Fruit fly (Drosophila melanogaster) whole organism, embryonic: ENCODE measurements around the gene CG8292.

Source experiments
- Ada2b ChIP-seq: fragments of 200-800 bp; sonication (Bioruptor generic); IDR thresholded peaks from 2 replicates; pipeline ENCODE4 v1.3.6; 2022; ENCODE audit warnings: missing biosample characterization, missing genetic modification characterization
- CG1024 ChIP-seq: fragments of 200-800 bp; sonication (Bioruptor generic); IDR thresholded peaks from 2 replicates; pipeline ENCODE4 v1.3.6; 2022; ENCODE audit warnings: missing biosample characterization, missing genetic modification characterization
- CG10979 ChIP-seq: fragments of 200-800 bp; sonication (Bioruptor generic); optimal IDR thresholded peaks from 2 replicates; lab custom pipeline; 2018; ENCODE audit warnings: missing biosample characterization, mild to moderate bottlenecking, missing genetic modification characterization, moderate library complexity
- CG11398 ChIP-seq: fragments of 200-800 bp; sonication (Bioruptor generic); optimal IDR thresholded peaks from 2 replicates; lab custom pipeline; 2016; ENCODE audit warnings: missing biosample characterization, missing genetic modification characterization
- CG12219 ChIP-seq: fragments of 200-800 bp; sonication (Bioruptor generic); optimal IDR thresholded peaks from 3 replicates; lab custom pipeline; 2018; ENCODE audit warnings: missing biosample characterization, mild to moderate bottlenecking, missing genetic modification characterization
- CG12391 ChIP-seq: fragments of 200-800 bp; sonication (Bioruptor generic); optimal IDR thresholded peaks from 3 replicates; lab custom pipeline; 2018; ENCODE audit warnings: missing biosample characterization, mild to moderate bottlenecking, missing genetic modification characterization, moderate library complexity
- CG1647 ChIP-seq: fragments of 200-800 bp; sonication (Bioruptor generic); optimal IDR thresholded peaks from 3 replicates; lab custom pipeline; 2016; ENCODE audit warnings: missing biosample characterization, missing genetic modification characterization
- CG16813 ChIP-seq: fragments of 200-800 bp; sonication (Bioruptor generic); IDR thresholded peaks from 3 replicates; pipeline ENCODE4 v1.3.6; 2022; ENCODE audit warnings: missing biosample characterization, missing genetic modification characterization; ENCODE audit not compliant: partially characterized antibody
- CG17359 ChIP-seq: fragments of 200-800 bp; sonication (Bioruptor generic); optimal IDR thresholded peaks from 3 replicates; lab custom pipeline; 2018; ENCODE audit warnings: missing biosample characterization, mild to moderate bottlenecking, missing genetic modification characterization, moderate library complexity
- CG17568 ChIP-seq: fragments of 200-800 bp; sonication (Bioruptor generic); optimal IDR thresholded peaks from 2 replicates; lab custom pipeline; 2018; ENCODE audit warnings: missing biosample characterization, mild to moderate bottlenecking, missing genetic modification characterization, moderate library complexity
- CG1792 ChIP-seq: fragments of 200-800 bp; sonication (Bioruptor generic); optimal IDR thresholded peaks from 2 replicates; lab custom pipeline; 2016; ENCODE audit warnings: missing biosample characterization, missing genetic modification characterization
- CG2116 ChIP-seq: fragments of 200-800 bp; sonication (Bioruptor generic); optimal IDR thresholded peaks from 3 replicates; lab custom pipeline; 2018; ENCODE audit warnings: missing biosample characterization, mild to moderate bottlenecking, missing genetic modification characterization
- CG2199 ChIP-seq: fragments of 200-800 bp; sonication (Bioruptor generic); IDR thresholded peaks from 3 replicates; pipeline ENCODE4 v1.3.6; 2022; ENCODE audit warnings: missing biosample characterization, missing genetic modification characterization
- CG31388 ChIP-seq: fragments of 200-800 bp; sonication (Bioruptor generic); optimal IDR thresholded peaks from 2 replicates; lab custom pipeline; 2016; ENCODE audit warnings: missing biosample characterization, missing genetic modification characterization
- CG3726 ChIP-seq: fragments of 200-800 bp; sonication (Bioruptor generic); IDR thresholded peaks from 3 replicates; pipeline ENCODE4, ENCODE4 v1.3.6; 2022; ENCODE audit warnings: missing biosample characterization, missing genetic modification characterization
- CG3995 ChIP-seq: fragments of 200-800 bp; sonication (Bioruptor generic); optimal IDR thresholded peaks from 3 replicates; lab custom pipeline; 2016; ENCODE audit warnings: missing biosample characterization, missing genetic modification characterization
- CG4404 ChIP-seq: fragments of 200-800 bp; sonication (Bioruptor generic); IDR thresholded peaks from 2 replicates; pipeline ENCODE4 v1.3.6; 2022; ENCODE audit warnings: missing biosample characterization, missing genetic modification characterization
- CG8924 ChIP-seq: fragments of 200-800 bp; optimal IDR thresholded peaks from 3 replicates; lab custom pipeline; 2019; ENCODE audit warnings: missing biosample characterization, mild to moderate bottlenecking, missing genetic modification characterization, moderate library complexity
- CG9215 ChIP-seq: fragments of 200-800 bp; sonication (Bioruptor generic); IDR thresholded peaks from 2 replicates; pipeline ENCODE4 v1.3.6; 2022; ENCODE audit warnings: missing biosample characterization, missing genetic modification characterization
- CG9727 ChIP-seq: fragments of 200-800 bp; sonication (Bioruptor generic); optimal IDR thresholded peaks from 3 replicates; lab custom pipeline; 2017; ENCODE audit warnings: missing biosample characterization, mild to moderate bottlenecking, missing genetic modification characterization
- Dfd ChIP-seq, 2 experiments: fragments of >200 bp; optimal IDR thresholded peaks; 2 replicates each; lab custom pipeline; 2017; ENCODE audit warnings: missing biosample characterization in 2 of 2, missing genetic modification characterization in 2 of 2
- Dip2 ChIP-seq: fragments of 200-800 bp; sonication (Bioruptor generic); IDR thresholded peaks from 2 replicates; pipeline ENCODE4 v1.3.6; 2022; ENCODE audit warnings: missing biosample characterization, missing genetic modification characterization
- Doc2 ChIP-seq: fragments of 200-800 bp; sonication (Bioruptor generic); IDR thresholded peaks from 2 replicates; pipeline ENCODE4 v1.3.6; 2022; ENCODE audit warnings: missing biosample characterization, missing genetic modification characterization
- ERR ChIP-seq: fragments of 200-800 bp; sonication (Bioruptor generic); optimal IDR thresholded peaks from 2 replicates; lab custom pipeline; 2016; ENCODE audit warnings: missing biosample characterization, missing genetic modification characterization
- Ets97D ChIP-seq: fragments of 200-800 bp; sonication (Bioruptor generic); optimal IDR thresholded peaks from 3 replicates; lab custom pipeline; 2016; ENCODE audit warnings: missing biosample characterization, missing genetic modification characterization
- Gug ChIP-seq: fragments of 200-800 bp; sonication (Bioruptor generic); IDR thresholded peaks from 4 replicates; pipeline ENCODE4 v1.3.6; 2022; ENCODE audit warnings: missing biosample characterization, missing genetic modification characterization
- H2.0 ChIP-seq: fragments of 200-800 bp; sonication (Bioruptor generic); IDR thresholded peaks from 2 replicates; pipeline ENCODE4 v1.3.6; 2022; ENCODE audit warnings: missing biosample characterization, missing genetic modification characterization
- Hand ChIP-seq: fragments of 200-800 bp; sonication (Bioruptor generic); optimal IDR thresholded peaks from 2 replicates; lab custom pipeline; 2017; ENCODE audit warnings: mild to moderate bottlenecking, missing biosample characterization, missing genetic modification reagents, missing genetic modification characterization
- Jarid2 ChIP-seq: fragments of 200-800 bp; sonication (Bioruptor generic); optimal IDR thresholded peaks from 3 replicates; lab custom pipeline; 2017; ENCODE audit warnings: mild to moderate bottlenecking, missing biosample characterization, missing genetic modification reagents, missing genetic modification characterization
- Mrtf ChIP-seq: fragments of 200-800 bp; sonication (Bioruptor generic); IDR thresholded peaks from 3 replicates; pipeline ENCODE4 v1.3.6; 2022; ENCODE audit warnings: missing biosample characterization, missing genetic modification characterization
- Scr ChIP-seq: fragments of 200-800 bp; sonication (Bioruptor generic); IDR thresholded peaks from 2 replicates; pipeline ENCODE4 v1.3.6; 2022; ENCODE audit warnings: missing biosample characterization, missing genetic modification characterization; ENCODE audit not compliant: partially characterized antibody
- Sin3A ChIP-seq: fragments of >200 bp; optimal IDR thresholded peaks from 2 replicates; lab custom pipeline; 2018
- ab ChIP-seq: fragments of 200-800 bp; sonication (Bioruptor generic); optimal IDR thresholded peaks from 2 replicates; lab custom pipeline; 2016; ENCODE audit warnings: missing biosample characterization, missing genetic modification characterization
- ac ChIP-seq: fragments of 200-800 bp; sonication (Bioruptor generic); optimal IDR thresholded peaks from 3 replicates; lab custom pipeline; 2017; ENCODE audit warnings: missing biosample characterization, mild to moderate bottlenecking, missing genetic modification characterization
- al ChIP-seq: fragments of 200-800 bp; sonication (Bioruptor generic); IDR thresholded peaks from 2 replicates; pipeline ENCODE4 v1.3.6; 2022; ENCODE audit warnings: missing biosample characterization, missing genetic modification characterization
- bsh ChIP-seq, 2 experiments: fragments of 200-800 bp; sonication (Bioruptor generic); optimal IDR thresholded peaks; 2 replicates each; lab custom pipeline; 2017 to 2018; ENCODE audit warnings: mild to moderate bottlenecking in 2 of 2, missing biosample characterization in 2 of 2, missing genetic modification characterization in 2 of 2, moderate library complexity in 1 of 2
- chm ChIP-seq: fragments of 200-800 bp; sonication (Bioruptor generic); IDR thresholded peaks from 2 replicates; pipeline ENCODE4 v1.3.6; 2022; ENCODE audit warnings: missing biosample characterization, missing genetic modification characterization
- corto ChIP-seq: fragments of 200-800 bp; sonication (Bioruptor generic); optimal IDR thresholded peaks from 2 replicates; lab custom pipeline; 2016; ENCODE audit warnings: missing biosample characterization, mild to moderate bottlenecking, missing genetic modification characterization, moderate library complexity
- dysf ChIP-seq: fragments of 200-800 bp; sonication (Bioruptor generic); IDR thresholded peaks from 3 replicates; pipeline ENCODE4 v1.3.6; 2022; ENCODE audit warnings: missing biosample characterization, missing genetic modification characterization
- fd102C ChIP-seq: fragments of 200-800 bp; sonication (Bioruptor generic); optimal IDR thresholded peaks from 2 replicates; lab custom pipeline; 2018; ENCODE audit warnings: missing biosample characterization, mild to moderate bottlenecking, missing genetic modification characterization, moderate library complexity
- ftz-f1 ChIP-seq: fragments of 200-800 bp; sonication (Bioruptor generic); optimal IDR thresholded peaks from 2 replicates; lab custom pipeline; 2016; ENCODE audit warnings: missing biosample characterization, missing genetic modification characterization
- gfzf ChIP-seq: fragments of 200-800 bp; sonication (Bioruptor generic); optimal IDR thresholded peaks from 2 replicates; lab custom pipeline; 2016; ENCODE audit warnings: missing biosample characterization, mild to moderate bottlenecking, missing genetic modification characterization, moderate library complexity
- kni ChIP-seq: fragments of 200-800 bp; sonication (Bioruptor generic); optimal IDR thresholded peaks from 3 replicates; lab custom pipeline; 2017; ENCODE audit warnings: mild to moderate bottlenecking, missing biosample characterization, missing genetic modification reagents, missing genetic modification characterization
- lilli ChIP-seq: fragments of 200-800 bp; sonication (Bioruptor generic); optimal IDR thresholded peaks from 3 replicates; lab custom pipeline; 2016; ENCODE audit warnings: missing biosample characterization, missing genetic modification characterization
- nmo ChIP-seq: fragments of 200-800 bp; sonication (Bioruptor generic); optimal IDR thresholded peaks from 2 replicates; lab custom pipeline; 2018; ENCODE audit warnings: missing biosample characterization, mild to moderate bottlenecking, missing genetic modification characterization, moderate library complexity
- otp ChIP-seq: fragments of 200-800 bp; sonication (Bioruptor generic); IDR thresholded peaks from 3 replicates; pipeline ENCODE4, ENCODE4 v1.3.6; 2022; ENCODE audit warnings: missing biosample characterization, missing genetic modification characterization
- prd ChIP-seq, 3 experiments: fragments of >200 bp in 2 of 3; fragments of 200-800 bp in 1 of 3; sonication (Bioruptor generic) in 1 of 3; optimal IDR thresholded peaks in 2 of 3; IDR thresholded peaks in 1 of 3; 2 replicates in 2 of 3; 3 replicates in 1 of 3; pipeline versions ENCODE4 v1.3.6 to Lab custom; 2017 to 2022; ENCODE audit warnings: missing biosample characterization in 1 of 3, missing genetic modification characterization in 1 of 3
- usp ChIP-seq: fragments of >200 bp; optimal IDR thresholded peaks from 2 replicates; lab custom pipeline; 2017; ENCODE audit warnings: missing biosample characterization, missing genetic modification characterization
- vvl ChIP-seq: fragments of 200-800 bp; sonication (Bioruptor generic); IDR thresholded peaks from 2 replicates; pipeline ENCODE4 v1.3.6; 2022; ENCODE audit warnings: missing biosample characterization, missing genetic modification characterization
- zfh1 ChIP-seq: fragments of 200-800 bp; sonication (Bioruptor generic); IDR thresholded peaks from 3 replicates; pipeline ENCODE4 v1.3.6; 2022; ENCODE audit warnings: missing biosample characterization, missing genetic modification characterization

The CG8292 gene

dm6 chr2L:8196757-8197530 lies 20.9 kb downstream of the CG8292 start, which contains the start of the genes CG8475 and CG8460 (continued):
- TF ChIP-seq Hand (GFP tag; lab: Kevin White, UChicago) (no peak), CG9727 (GFP tag; lab: Kevin White, UChicago) (no peak), prd (optimal IDR thresholded peaks at IDR 0.05; lab: Kevin White, UChicago) (no peak), prd (GFP tag; IDR thresholded peaks at IDR 0.05; lab: Robert Waterston, UW) (no peak), Doc2 (no peak), CG11398 (GFP tag; lab: Kevin White, UChicago) (no peak), CG1024 (GFP tag; lab: Robert Waterston, UW) (no peak), vvl (GFP tag; lab: Robert Waterston, UW) (no peak), CG10979 (tag; lab: Kevin White, UChicago) (no peak), Gug (GFP tag; lab: Robert Waterston, UW) (no peak), ab (GFP tag; lab: Kevin White, UChicago) (no peak), CG3726 (GFP tag; lab: Robert Waterston, UW) (no peak), CG9215 (GFP tag; lab: Robert Waterston, UW) (peak; percentile 69), CG2199 (GFP tag; lab: Robert Waterston, UW) (no peak), CG8924 (tag; lab: Kevin White, UChicago) (no peak), Dip2 (no peak), H2.0 (GFP tag; lab: Robert Waterston, UW) (no peak), CG3995 (GFP tag; lab: Kevin White, UChicago) (peak; percentile 89), bsh (GFP tag; optimal IDR thresholded peaks at IDR 0.05; lab: Kevin White, UChicago) (no peak), CG2116 (GFP tag; lab: Kevin White, UChicago) (peak; percentile 50), dysf (GFP tag; lab: Robert Waterston, UW) (no peak), usp (GFP tag; lab: Kevin White, UChicago) (no peak), CG31388 (GFP tag; lab: Kevin White, UChicago) (no peak), CG1792 (GFP tag; lab: Kevin White, UChicago) (no peak), CG12391 (tag; lab: Kevin White, UChicago) (no peak), nmo (GFP tag; lab: Kevin White, UChicago) (no peak), Mrtf (GFP tag; lab: Robert Waterston, UW) (no peak), CG12219 (GFP tag; lab: Kevin White, UChicago) (no peak), Ets97D (GFP tag; lab: Kevin White, UChicago) (no peak), ac (no peak), CG17568 (GFP tag; lab: Kevin White, UChicago) (no peak), Jarid2 (GFP tag; lab: Kevin White, UChicago) (no peak), Scr (GFP tag; lab: Robert Waterston, UW) (peak; percentile 41), Dfd (GFP tag; optimal IDR thresholded peaks at IDR 0.05; lab: Kevin White, UChicago) (no peak), CG17359 (tag; lab: Kevin White, UChicago) (no peak), al (GFP tag; lab: Robert Waterston, UW) (no peak), corto (GFP tag; lab: Kevin White, UChicago) (no peak), Ada2b (GFP tag; lab: Robert Waterston, UW) (no peak), kni (no peak), Sin3A (lab: Kevin White, UChicago) (peak; percentile 18), CG4404 (GFP tag; lab: Robert Waterston, UW) (no peak), ERR (peak; percentile 83), otp (no peak), zfh1 (GFP tag; lab: Robert Waterston, UW) (no peak), ftz-f1 (no peak), gfzf (GFP tag; lab: Kevin White, UChicago) (peak; percentile 54), fd102C (GFP tag; lab: Kevin White, UChicago) (no peak), lilli (no peak), CG16813 (GFP tag; lab: Robert Waterston, UW) (no peak), chm (no peak), CG1647 (GFP tag; lab: Kevin White, UChicago) (no peak)
- TF ChIP-seq, all 482 proteins: peak for 36
